Worm (Caenorhabditis elegans) whole organism, midembryonic: Measurements from ENCODE around the gene srw-40.

ENCODE experiments used
- T22C8.4 ChIP-seq: fragments of 200-800 bp; sonication (Bioruptor generic); IDR thresholded peaks from 2 replicates; pipeline ENCODE4 v1.3.6; 2022; ENCODE audit warnings: missing genetic modification characterization, missing compliant biosample characterization
- cog-1 ChIP-seq: sonication (generic microtip); optimal IDR thresholded peaks from 2 replicates; lab custom pipeline; 2016; ENCODE audit warnings: missing genetic modification characterization, missing compliant biosample characterization
- flt-1 ChIP-seq: fragments of 200-800 bp; sonication (Bioruptor generic); IDR thresholded peaks from 2 replicates; pipeline ENCODE4 v1.3.6; 2022; ENCODE audit warnings: missing genetic modification characterization, missing compliant biosample characterization
- klf-2 ChIP-seq: fragments of 200-800 bp; sonication (Bioruptor generic); conservative IDR thresholded peaks from 2 replicates; pipeline ENCODE4 v1.3.6; 2022; ENCODE audit warnings: missing genetic modification reagents, missing genetic modification characterization, missing compliant biosample characterization
- med-1 ChIP-seq: sonication (generic microtip); optimal IDR thresholded peaks from 2 replicates; lab custom pipeline; 2017; ENCODE audit warnings: missing genetic modification characterization, mild to moderate bottlenecking, missing compliant biosample characterization, antibody characterized with exemption, missing genetic modification reagents; ENCODE audit not compliant: insufficient read depth
- ref-1 ChIP-seq: fragments of 200-800 bp; sonication (Bioruptor generic); conservative IDR thresholded peaks from 2 replicates; pipeline ENCODE4 v1.3.6; 2022; ENCODE audit warnings: missing genetic modification reagents, missing genetic modification characterization, missing compliant biosample characterization
- tab-1 ChIP-seq: fragments of 200-800 bp; sonication (Bioruptor generic); IDR thresholded peaks from 2 replicates; pipeline ENCODE4 v1.3.6; 2022; ENCODE audit warnings: missing genetic modification characterization, missing compliant biosample characterization
- ztf-23 ChIP-seq: fragments of 200-800 bp; sonication (Bioruptor generic); IDR thresholded peaks from 2 replicates; pipeline ENCODE4 v1.3.6; 2022; ENCODE audit warnings: missing genetic modification reagents, missing genetic modification characterization, missing compliant biosample characterization
- ztf-29 ChIP-seq: fragments of 200-800 bp; sonication (Bioruptor generic); IDR thresholded peaks from 2 replicates; pipeline ENCODE4 v1.3.6; 2022; ENCODE audit warnings: missing genetic modification reagents, missing genetic modification characterization, missing compliant biosample characterization

Gene srw-40

ce11 chrII:4286921-4287320 is 29.0 kb downstream of the srw-40 start:
- TF ChIP-seq ztf-23 (GFP tag; lab: Robert Waterston, UW) (no peak), T22C8.4 (GFP tag; lab: Robert Waterston, UW) (no peak)

- TF ChIP-seq ztf-23 (GFP tag; lab: Robert Waterston, UW) (no peak), klf-2 (GFP tag; lab: Robert Waterston, UW) (no peak), ztf-29 (GFP tag; lab: Robert Waterston, UW) (no peak), ref-1 (no peak), T22C8.4 (GFP tag; lab: Robert Waterston, UW) (no peak), med-1 (no peak), tab-1 (no peak), cog-1 (tag; lab: Kevin White, UChicago) (no peak), flt-1 (no peak)
These were observed 31.4 kb downstream of the srw-40 start for ce11 chrII:4284305-4285193.

ce11 chrII:4281743-4282142 is 34.2 kb downstream of the srw-40 start, which contains the start of gene C01F1.5:
TSS of gene C01F1.5 (minus strand) at chrII:4281845.
- TF ChIP-seq flt-1: 0 out of 2 replicates have a peak, but pooled peaks have one; percentile 34
- TF ChIP-seq ztf-23 (GFP tag; lab: Robert Waterston, UW): no peak

- TF ChIP-seq ztf-23 (GFP tag; lab: Robert Waterston, UW) (no peak), ztf-29 (GFP tag; lab: Robert Waterston, UW) (0 out of 2 replicates have a peak, but pooled peaks have one; percentile 32), flt-1 (no peak), klf-2 (GFP tag; lab: Robert Waterston, UW) (no peak)
These were observed 38.3 kb downstream of the srw-40 start for ce11 chrII:4277639-4278038.

- TF ChIP-seq klf-2 (GFP tag; lab: Robert Waterston, UW): no peak
- no peak for TF ChIP-seq ztf-29 (GFP tag; lab: Robert Waterston, UW)
- TF ChIP-seq tab-1: no peak
- TF ChIP-seq flt-1: no peak
- TF ChIP-seq med-1: no peak
- TF ChIP-seq ztf-23 (GFP tag; lab: Robert Waterston, UW): no peak
- no peak for TF ChIP-seq ref-1
- TF ChIP-seq cog-1 (tag; lab: Kevin White, UChicago): no peak
- TF ChIP-seq T22C8.4 (GFP tag; lab: Robert Waterston, UW): no peak
These were observed 39.0 kb downstream of the srw-40 start for ce11 chrII:4276924-4277323.

- TF ChIP-seq ref-1 (no peak), cog-1 (tag; lab: Kevin White, UChicago) (no peak), ztf-23 (GFP tag; lab: Robert Waterston, UW) (no peak), T22C8.4 (GFP tag; lab: Robert Waterston, UW) (no peak), klf-2 (GFP tag; lab: Robert Waterston, UW) (no peak), flt-1 (no peak), tab-1 (no peak), ztf-29 (GFP tag; lab: Robert Waterston, UW) (no peak), med-1 (no peak)
These were observed 40.2 kb downstream of the srw-40 start, which contains the start of gene npr-42 for ce11 chrII:4275637-4276252. TSS of gene npr-42 (plus strand) at chrII:4276202.

- no peak for TF ChIP-seq ztf-29 (GFP tag; lab: Robert Waterston, UW)
- TF ChIP-seq ref-1: no peak
- no peak for TF ChIP-seq klf-2 (GFP tag; lab: Robert Waterston, UW)
- TF ChIP-seq med-1: no peak
- no peak for TF ChIP-seq tab-1
- no peak for TF ChIP-seq ztf-23 (GFP tag; lab: Robert Waterston, UW)
- TF ChIP-seq cog-1 (tag; lab: Kevin White, UChicago): no peak
- TF ChIP-seq flt-1: no peak
These were observed 48.2 kb downstream of the srw-40 start for ce11 chrII:4267711-4268110.
